Worm (Caenorhabditis elegans) whole organism, L1 larva: ENCODE data around the gene srx-87.
A peak's percentile ranks its signal among the peaks of the same experiment; 100 is the strongest.

Experiments
- alr-1 ChIP-seq: fragments of 200-800 bp; sonication (Bioruptor generic); optimal IDR thresholded peaks from 2 replicates; lab custom pipeline; 2018; ENCODE audit warnings: borderline replicate concordance, mild to moderate bottlenecking, missing genetic modification characterization, missing compliant biosample characterization
- ama-1 ChIP-seq: fragments of 150-350 bp; optimal IDR thresholded peaks from 2 replicates; lab custom pipeline; 2014
- blmp-1 ChIP-seq: fragments of 150-350 bp; optimal IDR thresholded peaks from 2 replicates; lab custom pipeline; 2014; ENCODE audit warnings: missing biosample characterization, missing genetic modification characterization
- ceh-8 ChIP-seq: fragments of 200-800 bp; sonication (Bioruptor generic); optimal IDR thresholded peaks from 2 replicates; lab custom pipeline; 2018; ENCODE audit warnings: mild to moderate bottlenecking, missing genetic modification characterization, moderate library complexity, missing compliant biosample characterization
- ceh-82 ChIP-seq, 3 experiments: fragments of 150-350 bp in 1 of 3; sonication (generic microtip) in 2 of 3; optimal IDR thresholded peaks; 2 replicates each; lab custom pipeline; 2014 to 2017; ENCODE audit warnings: missing biosample characterization in 3 of 3, missing genetic modification characterization in 3 of 3
- ceh-88 ChIP-seq: fragments of 200-800 bp; sonication (Bioruptor generic); IDR thresholded peaks from 2 replicates; pipeline ENCODE4 v1.3.6; 2022; ENCODE audit warnings: missing genetic modification characterization, missing compliant biosample characterization
- ceh-90 ChIP-seq: sonication (generic microtip); optimal IDR thresholded peaks from 2 replicates; lab custom pipeline; 2016; ENCODE audit warnings: missing genetic modification characterization, missing compliant biosample characterization
- dsc-1 ChIP-seq: sonication (generic microtip); optimal IDR thresholded peaks from 2 replicates; lab custom pipeline; 2016; ENCODE audit warnings: mild to moderate bottlenecking, missing genetic modification characterization, missing compliant biosample characterization
- efl-1 ChIP-seq, 4 experiments: fragments of 150-350 bp; optimal IDR thresholded peaks in 3 of 4; peaks in 1 of 4; 1 replicate in 1 of 4; 2 replicates in 3 of 4; lab custom pipeline; 2014; ENCODE audit warnings: missing biosample characterization in 2 of 4, missing genetic modification characterization in 2 of 4, missing genetic modification reagents in 2 of 4
- elt-2 ChIP-seq: sonication (generic microtip); optimal IDR thresholded peaks from 2 replicates; lab custom pipeline; 2016; ENCODE audit warnings: missing genetic modification characterization, mild to moderate bottlenecking, inconsistent platforms, missing compliant biosample characterization, missing genetic modification reagents
- fkh-10 ChIP-seq: sonication (generic microtip); optimal IDR thresholded peaks from 2 replicates; lab custom pipeline; 2017; ENCODE audit warnings: missing biosample characterization, missing genetic modification reagents, missing genetic modification characterization
- fkh-4 ChIP-seq: sonication (generic microtip); optimal IDR thresholded peaks from 2 replicates; lab custom pipeline; 2016; ENCODE audit warnings: missing compliant biosample characterization, missing genetic modification characterization, borderline replicate concordance
- fkh-8 ChIP-seq: sonication (generic microtip); optimal IDR thresholded peaks from 2 replicates; lab custom pipeline; 2016; ENCODE audit warnings: mild to moderate bottlenecking, missing genetic modification characterization, missing compliant biosample characterization
- grh-1 ChIP-seq: fragments of 200-800 bp; sonication (Bioruptor generic); IDR thresholded peaks from 2 replicates; pipeline ENCODE4 v1.3.6; 2022; ENCODE audit warnings: missing genetic modification reagents, missing genetic modification characterization, missing compliant biosample characterization
- hpl-2 ChIP-seq: fragments of 150-350 bp; optimal IDR thresholded peaks from 2 replicates; lab custom pipeline; 2014; ENCODE audit warnings: missing biosample characterization, missing genetic modification reagents, missing genetic modification characterization
- jun-1 ChIP-seq: fragments of 150-350 bp; optimal IDR thresholded peaks from 2 replicates; lab custom pipeline; 2014; ENCODE audit warnings: missing biosample characterization, missing genetic modification reagents, missing genetic modification characterization
- lin-13 ChIP-seq: fragments of 150-350 bp; optimal IDR thresholded peaks from 2 replicates; lab custom pipeline; 2014; ENCODE audit warnings: missing biosample characterization, missing genetic modification reagents, missing genetic modification characterization
- lin-14 ChIP-seq: fragments of 200-800 bp; sonication (Bioruptor generic); optimal IDR thresholded peaks from 2 replicates; lab custom pipeline; 2018; ENCODE audit warnings: mild to moderate bottlenecking, missing genetic modification characterization, moderate library complexity, missing compliant biosample characterization
- lin-39 ChIP-seq: fragments of 150-350 bp; optimal IDR thresholded peaks from 2 replicates; lab custom pipeline; 2014; ENCODE audit warnings: missing biosample characterization, missing genetic modification reagents, missing genetic modification characterization
- nhr-11 ChIP-seq: fragments of 150-350 bp; optimal IDR thresholded peaks from 2 replicates; lab custom pipeline; 2014; ENCODE audit warnings: missing biosample characterization, missing genetic modification characterization
- nhr-20 ChIP-seq: sonication (generic microtip); optimal IDR thresholded peaks from 2 replicates; lab custom pipeline; 2016; ENCODE audit warnings: mild to moderate bottlenecking, missing genetic modification characterization, missing compliant biosample characterization
- nhr-237 ChIP-seq: fragments of 150-350 bp; optimal IDR thresholded peaks from 2 replicates; lab custom pipeline; 2014; ENCODE audit warnings: missing biosample characterization, missing genetic modification characterization
- nhr-28 ChIP-seq: fragments of 150-350 bp; optimal IDR thresholded peaks from 2 replicates; lab custom pipeline; 2014; ENCODE audit warnings: missing biosample characterization, missing genetic modification characterization
- nhr-47 ChIP-seq: sonication (generic microtip); optimal IDR thresholded peaks from 2 replicates; lab custom pipeline; 2016; ENCODE audit warnings: mild to moderate bottlenecking, missing genetic modification characterization, moderate library complexity, missing compliant biosample characterization
- nhr-76 ChIP-seq: sonication (generic microtip); optimal IDR thresholded peaks from 2 replicates; lab custom pipeline; 2017; ENCODE audit warnings: missing biosample characterization, missing genetic modification characterization
- nhr-77 ChIP-seq: fragments of 150-350 bp; optimal IDR thresholded peaks from 2 replicates; lab custom pipeline; 2014; ENCODE audit warnings: missing biosample characterization, missing genetic modification characterization
- nhr-84 ChIP-seq: sonication (generic microtip); optimal IDR thresholded peaks from 2 replicates; lab custom pipeline; 2017; ENCODE audit warnings: missing biosample characterization, missing genetic modification characterization
- pag-3 ChIP-seq: sonication (generic microtip); optimal IDR thresholded peaks from 2 replicates; lab custom pipeline; 2017; ENCODE audit warnings: missing genetic modification characterization, mild to moderate bottlenecking, missing compliant biosample characterization, antibody characterized with exemption, borderline replicate concordance; ENCODE audit not compliant: insufficient read depth
- pax-3 ChIP-seq: fragments of 200-800 bp; sonication (Bioruptor generic); optimal IDR thresholded peaks from 2 replicates; lab custom pipeline; 2018; ENCODE audit warnings: mild to moderate bottlenecking, missing genetic modification characterization, moderate library complexity, missing compliant biosample characterization
- skn-1 ChIP-seq: fragments of 150-350 bp; optimal IDR thresholded peaks from 2 replicates; lab custom pipeline; 2014; ENCODE audit warnings: missing biosample characterization, missing genetic modification characterization
- snpc-4 ChIP-seq: fragments of 150-350 bp; optimal IDR thresholded peaks from 2 replicates; lab custom pipeline; 2014; ENCODE audit warnings: missing biosample characterization, missing genetic modification characterization
- snu-23 ChIP-seq: sonication (generic microtip); optimal IDR thresholded peaks from 2 replicates; lab custom pipeline; 2016; ENCODE audit warnings: missing genetic modification characterization, missing compliant biosample characterization
- sox-4 ChIP-seq: sonication (generic microtip); optimal IDR thresholded peaks from 2 replicates; lab custom pipeline; 2016; ENCODE audit warnings: missing genetic modification characterization, missing compliant biosample characterization
- sptf-1 ChIP-seq: fragments of 150-350 bp; optimal IDR thresholded peaks from 2 replicates; lab custom pipeline; 2014; ENCODE audit warnings: missing biosample characterization, missing genetic modification characterization
- tbx-2 ChIP-seq: sonication (generic microtip); optimal IDR thresholded peaks from 2 replicates; lab custom pipeline; 2016; ENCODE audit warnings: missing genetic modification characterization, missing compliant biosample characterization
- tlp-1 ChIP-seq: fragments of 150-350 bp; optimal IDR thresholded peaks from 2 replicates; lab custom pipeline; 2014; ENCODE audit warnings: missing biosample characterization, missing genetic modification characterization
- unc-130 ChIP-seq: fragments of 150-350 bp; optimal IDR thresholded peaks from 2 replicates; lab custom pipeline; 2017; ENCODE audit warnings: missing biosample characterization, missing genetic modification characterization, inconsistent platforms
- unc-30 ChIP-seq: sonication (generic microtip); optimal IDR thresholded peaks from 2 replicates; lab custom pipeline; 2017; ENCODE audit warnings: missing biosample characterization, missing genetic modification characterization
- unc-62 ChIP-seq: fragments of 150-350 bp; optimal IDR thresholded peaks from 2 replicates; lab custom pipeline; 2014; ENCODE audit warnings: missing biosample characterization, missing genetic modification reagents, missing genetic modification characterization
- unc-98 ChIP-seq: fragments of 200-800 bp; sonication (Bioruptor generic); IDR thresholded peaks from 2 replicates; pipeline ENCODE4 v1.3.6; 2022; ENCODE audit warnings: missing genetic modification characterization, missing compliant biosample characterization
- vab-15 ChIP-seq: sonication (generic microtip); optimal IDR thresholded peaks from 2 replicates; lab custom pipeline; 2017; ENCODE audit warnings: missing genotype, mild to moderate bottlenecking, missing genetic modification characterization, missing compliant biosample characterization

The srx-87 gene

ce11 chrV:11600800-11601199 is 36.1 kb downstream of the srx-87 start, which contains the start of gene F35B12.9:
Gene F35B12.9, plus strand, starts transcription at chrV:11601171.
- TF ChIP-seq skn-1 (no peak), efl-1 (optimal IDR thresholded peaks at IDR 0.05; lab: Kevin White, UChicago) (no peak), efl-1 (GFP tag; optimal IDR thresholded peaks at IDR 0.05 in 1 of 2; lab: Kevin White, UChicago) (peak in 1 of 2 experiments; percentile 60)

ce11 chrV:11604484-11604883 is 39.8 kb downstream of the srx-87 start, which contains the start of gene dhs-20:
Gene dhs-20, minus strand, starts transcription at chrV:11604563.
- peak; percentile 68 for TF ChIP-seq elt-2 (tag; lab: Kevin White, UChicago)
- no peak for TF ChIP-seq nhr-237 (tag; lab: Kevin White, UChicago)

ce11 chrV:11605227-11605626 is 40.6 kb downstream of the srx-87 start:
- TF ChIP-seq nhr-77, result peak; percentile 32
- TF ChIP-seq nhr-28, result no peak
- peak in 1 of 3 experiments; percentile 10 for TF ChIP-seq ceh-82 (tag; optimal IDR thresholded peaks at IDR 0.05; lab: Kevin White, UChicago)

ce11 chrV:11606424-11606823 is 41.8 kb downstream of the srx-87 start, which contains the start of gene idpp-16:
Gene idpp-16, minus strand, starts transcription at chrV:11606524.
- TF ChIP-seq nhr-237 (tag; lab: Kevin White, UChicago), result no peak
- no peak for TF ChIP-seq efl-1 (optimal IDR thresholded peaks at IDR 0.05; lab: Kevin White, UChicago)
- TF ChIP-seq efl-1 (GFP tag; optimal IDR thresholded peaks at IDR 0.05 in 1 of 2; lab: Kevin White, UChicago), result no peak
- no peak for TF ChIP-seq unc-62 (GFP tag; lab: Kevin White, UChicago)
- no peak for TF ChIP-seq tlp-1 (tag; lab: Kevin White, UChicago)
- no peak for TF ChIP-seq nhr-11 (tag; lab: Kevin White, UChicago)
- no peak for TF ChIP-seq pag-3 (tag; lab: Kevin White, UChicago)
- no peak for TF ChIP-seq snpc-4 (tag; lab: Kevin White, UChicago)
- TF ChIP-seq dsc-1 (tag; lab: Kevin White, UChicago), result no peak
- no peak for TF ChIP-seq fkh-4

ce11 chrV:11610049-11610448 is 45.4 kb downstream of the srx-87 start, which contains the start of gene piit-1:
Gene piit-1, minus strand, starts transcription at chrV:11610149.
- TF ChIP-seq tbx-2 (tag; lab: Kevin White, UChicago), result no peak
- TF ChIP-seq nhr-28, result no peak
- TF ChIP-seq ceh-90 (tag; lab: Kevin White, UChicago), result no peak

- TF ChIP-seq grh-1 (peak; percentile 65), alr-1 (tag; lab: Kevin White, UChicago) (no peak), nhr-20 (tag; lab: Kevin White, UChicago) (peak; percentile 86), unc-98 (GFP tag; lab: Robert Waterston, UW) (no peak), ceh-88 (GFP tag; lab: Robert Waterston, UW) (peak; percentile 56; the same call in 1 of the 2 replicates), ceh-90 (tag; lab: Kevin White, UChicago) (no peak), lin-14 (GFP tag; lab: Kevin White, UChicago) (peak; percentile 73), pax-3 (tag; lab: Kevin White, UChicago) (peak; percentile 25), lin-39 (tag; lab: Kevin White, UChicago) (peak; percentile 35), ceh-8 (peak; percentile 66), hpl-2 (GFP tag; lab: Kevin White, UChicago) (peak; percentile 34), snpc-4 (tag; lab: Kevin White, UChicago) (peak; percentile 86), snu-23 (GFP tag; lab: Kevin White, UChicago) (peak; percentile 86), skn-1 (peak; percentile 74), lin-13 (GFP tag; lab: Kevin White, UChicago) (peak; percentile 57), nhr-84 (tag; lab: Kevin White, UChicago) (no peak), fkh-8 (peak; percentile 13), nhr-11 (tag; lab: Kevin White, UChicago) (peak; percentile 2), vab-15 (no peak), tbx-2 (tag; lab: Kevin White, UChicago) (peak; percentile 78), nhr-47 (tag; lab: Kevin White, UChicago) (peak; percentile 82), unc-130 (tag; lab: Kevin White, UChicago) (peak; percentile 83), nhr-76 (tag; lab: Kevin White, UChicago) (no peak), ama-1 (lab: Kevin White, UChicago) (no peak), sptf-1 (no peak), jun-1 (tag; lab: Kevin White, UChicago) (peak; percentile 21), blmp-1 (tag; lab: Kevin White, UChicago) (peak; percentile 71), sox-4 (tag; lab: Kevin White, UChicago) (peak; percentile 7), nhr-237 (tag; lab: Kevin White, UChicago) (no peak), ceh-82 (tag; optimal IDR thresholded peaks at IDR 0.05; lab: Kevin White, UChicago) (peak; percentile 95 to 96 (median 96)), elt-2 (tag; lab: Kevin White, UChicago) (peak; percentile 64), fkh-10 (GFP tag; lab: Kevin White, UChicago) (no peak), unc-30 (tag; lab: Kevin White, UChicago) (no peak)
Measured at ce11 chrV:11610481-11610880, 45.8 kb downstream of the srx-87 start, which contains the start of gene sas-5. Gene sas-5, plus strand, starts transcription at chrV:11610737.
